Worm (Caenorhabditis elegans) whole organism, early embryonic: ENCODE data around the gene Y116A8C.29.

Experiments
- B0310.2 ChIP-seq: sonication (generic microtip); optimal IDR thresholded peaks from 2 replicates; lab custom pipeline; 2016; ENCODE audit warnings: mild to moderate bottlenecking, missing genetic modification characterization, missing compliant biosample characterization
- F13C5.2 ChIP-seq: sonication (generic microtip); optimal IDR thresholded peaks from 2 replicates; lab custom pipeline; 2017; ENCODE audit warnings: mild to moderate bottlenecking, missing genetic modification characterization, inconsistent platforms, missing compliant biosample characterization
- aly-1 ChIP-seq: sonication (generic microtip); optimal IDR thresholded peaks from 2 replicates; lab custom pipeline; 2016; ENCODE audit warnings: missing genetic modification characterization, missing compliant biosample characterization
- ama-1 ChIP-seq: fragments of 150-350 bp; optimal IDR thresholded peaks from 2 replicates; lab custom pipeline; 2014
- ceh-13 ChIP-seq: fragments of 200-800 bp; sonication (Bioruptor generic); optimal IDR thresholded peaks from 2 replicates; lab custom pipeline; 2018; ENCODE audit warnings: mild to moderate bottlenecking, missing genetic modification characterization, missing compliant biosample characterization
- ceh-36 ChIP-seq: sonication (generic microtip); optimal IDR thresholded peaks from 2 replicates; lab custom pipeline; 2016; ENCODE audit warnings: missing genetic modification characterization, inconsistent platforms, missing compliant biosample characterization
- ets-7 ChIP-seq: sonication (generic microtip); optimal IDR thresholded peaks from 2 replicates; lab custom pipeline; 2016; ENCODE audit warnings: missing genotype, missing genetic modification characterization, missing compliant biosample characterization
- flt-1 ChIP-seq: fragments of 200-800 bp; sonication (Bioruptor generic); IDR thresholded peaks from 2 replicates; pipeline ENCODE4 v1.3.6; 2022; ENCODE audit warnings: missing genetic modification characterization, missing compliant biosample characterization
- hnd-1 ChIP-seq: sonication (generic microtip); optimal IDR thresholded peaks from 2 replicates; lab custom pipeline; 2016; ENCODE audit warnings: missing genetic modification characterization, missing compliant biosample characterization
- scrt-1 ChIP-seq: fragments of 200-800 bp; sonication (Bioruptor generic); IDR thresholded peaks from 2 replicates; pipeline ENCODE4 v1.3.6; 2022; ENCODE audit warnings: missing genetic modification characterization, missing compliant biosample characterization
- sea-1 ChIP-seq: fragments of 200-800 bp; sonication (Bioruptor generic); conservative IDR thresholded peaks from 2 replicates; pipeline ENCODE4 v1.3.6; 2022; ENCODE audit warnings: missing genetic modification characterization, missing compliant biosample characterization
- tbx-11 ChIP-seq: fragments of 200-800 bp; sonication (Bioruptor generic); IDR thresholded peaks from 2 replicates; pipeline ENCODE4 v1.3.6; 2022; ENCODE audit warnings: missing genetic modification characterization, missing compliant biosample characterization
- tbx-37 ChIP-seq: fragments of 200-800 bp; sonication (Bioruptor generic); conservative IDR thresholded peaks from 2 replicates; pipeline ENCODE4 v1.3.6; 2022; ENCODE audit warnings: missing genetic modification reagents, missing genetic modification characterization, missing compliant biosample characterization
- tra-4 ChIP-seq: sonication (generic microtip); optimal IDR thresholded peaks from 2 replicates; lab custom pipeline; 2017; ENCODE audit warnings: missing genetic modification characterization, missing compliant biosample characterization

DNA sequence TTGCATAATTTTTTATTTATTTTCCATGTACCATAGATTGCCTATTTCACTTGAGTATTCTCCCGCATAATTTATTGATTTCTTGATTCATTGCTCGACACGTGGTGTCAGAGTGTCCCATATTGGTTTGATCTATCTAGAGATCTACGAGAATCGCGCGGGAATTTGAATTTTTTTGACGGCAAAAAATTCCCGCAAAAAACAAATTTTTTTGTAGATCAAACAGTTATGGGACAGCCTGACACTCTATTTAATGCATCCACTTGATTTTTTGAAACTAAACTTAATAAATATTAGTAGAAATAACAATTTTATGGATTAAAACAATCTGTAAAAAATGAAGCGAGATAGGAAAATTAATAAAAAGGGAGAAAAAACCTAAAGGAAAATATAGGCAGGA is 32.1 kb downstream of the Y116A8C.29 start:
- TF ChIP-seq B0310.2 (tag; lab: Kevin White, UChicago) = no peak
- no peak for TF ChIP-seq tbx-11 (GFP tag; lab: Robert Waterston, UW)
- no peak for TF ChIP-seq scrt-1 (GFP tag; lab: Robert Waterston, UW)
- TF ChIP-seq ama-1 (lab: Kevin White, UChicago) = no peak
- no peak for TF ChIP-seq flt-1
- no peak for TF ChIP-seq tra-4 (tag; lab: Kevin White, UChicago)
- no peak for TF ChIP-seq ceh-13 (GFP tag; lab: Kevin White, UChicago)
- TF ChIP-seq ceh-36 (tag; lab: Kevin White, UChicago) = no peak
- TF ChIP-seq hnd-1 (tag; lab: Kevin White, UChicago) = no peak
- TF ChIP-seq sea-1 (GFP tag; lab: Robert Waterston, UW) = no peak
- no peak for TF ChIP-seq F13C5.2 (tag; lab: Kevin White, UChicago)
- TF ChIP-seq ets-7 (tag; lab: Kevin White, UChicago) = no peak
- no peak for TF ChIP-seq tbx-37 (GFP tag; lab: Robert Waterston, UW)
- no peak for TF ChIP-seq aly-1 (tag; lab: Kevin White, UChicago)
